Worm (Caenorhabditis elegans): ENCODE measurements around the gene eif-3.B.

The eif-3.B gene

DNA sequence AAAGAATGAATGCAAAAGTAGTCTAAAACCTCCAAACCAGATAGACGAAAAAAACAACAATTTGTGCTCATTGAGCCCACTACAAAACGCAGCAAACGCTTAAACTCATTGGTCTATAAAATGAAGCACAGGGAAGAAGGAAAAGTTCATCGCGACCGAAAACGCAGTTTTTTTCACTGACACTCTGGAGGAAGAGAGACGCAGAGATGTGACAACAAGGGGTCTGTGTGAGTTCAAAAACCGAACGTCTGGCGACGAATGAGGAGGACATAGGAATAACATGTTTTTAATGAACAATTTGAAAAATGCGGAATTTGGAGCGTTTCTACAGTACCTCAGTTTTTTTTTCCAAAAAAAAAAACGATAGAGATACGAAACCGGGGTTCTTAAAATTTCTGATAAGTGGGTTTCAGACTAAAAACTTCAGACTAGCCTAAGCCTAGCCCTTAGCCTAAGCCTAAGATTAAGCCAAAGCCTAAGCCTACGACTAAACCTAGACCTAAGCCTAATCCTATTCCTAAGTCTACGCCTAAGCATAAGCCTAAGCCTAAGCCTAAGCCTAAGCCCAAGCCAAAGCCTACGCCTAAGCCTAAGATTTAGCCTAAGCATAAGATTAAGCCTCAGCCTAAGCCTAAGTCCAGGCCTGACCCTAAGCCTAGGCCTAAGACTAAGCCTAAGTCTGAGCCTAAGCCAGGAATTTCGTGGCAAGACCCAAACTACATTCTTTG lies 24.2 kb downstream of the eif-3.B start:
- TF ChIP-seq snpc-4 (GFP tag; optimal IDR thresholded peaks at IDR 0.05), result no peak
- TF ChIP-seq snpc-4 (tag; optimal IDR thresholded peaks at IDR 0.05), result no peak
- TF ChIP-seq Y95B8A.8 (GFP tag; IDR thresholded peaks at IDR 0.05), result no peak
- no peak for TF ChIP-seq chd-7 (tag; optimal IDR thresholded peaks at IDR 0.05)
- TF ChIP-seq nhr-80 (tag; optimal IDR thresholded peaks at IDR 0.05), result peak; percentile 32
- peak; percentile 25; the same call in 1 of the 2 replicates for TF ChIP-seq hmg-1.2 (GFP tag; IDR thresholded peaks at IDR 0.05)
- no peak for TF ChIP-seq F39B2.1 (GFP tag; IDR thresholded peaks at IDR 0.05)

DNA sequence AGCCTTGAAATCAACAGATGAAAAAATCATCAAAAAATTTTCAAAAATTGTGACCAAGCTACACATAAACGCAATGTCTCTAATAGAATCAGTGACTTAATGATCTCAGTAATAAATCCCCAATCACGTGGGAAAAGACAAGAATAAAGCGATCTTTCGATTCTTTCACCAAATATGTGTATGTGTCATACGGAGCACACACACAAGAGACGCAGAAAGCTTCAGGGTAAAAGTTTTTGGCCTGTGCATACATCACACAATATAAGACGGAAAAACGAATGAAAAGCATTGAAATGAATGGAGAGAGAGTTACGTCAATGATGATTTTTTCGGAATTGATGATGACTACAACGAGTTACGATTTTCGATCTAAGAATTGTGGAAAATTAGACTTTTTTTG lies 25.3 kb downstream of the eif-3.B start:
- TF ChIP-seq C17E4.6 (GFP tag; IDR thresholded peaks at IDR 0.05) (no peak), ceh-40 (GFP tag; IDR thresholded peaks at IDR 0.05) (no peak), B0336.3 (GFP tag; IDR thresholded peaks at IDR 0.05) (no peak), nhr-80 (tag; optimal IDR thresholded peaks at IDR 0.05) (peak; percentile 16)

DNA sequence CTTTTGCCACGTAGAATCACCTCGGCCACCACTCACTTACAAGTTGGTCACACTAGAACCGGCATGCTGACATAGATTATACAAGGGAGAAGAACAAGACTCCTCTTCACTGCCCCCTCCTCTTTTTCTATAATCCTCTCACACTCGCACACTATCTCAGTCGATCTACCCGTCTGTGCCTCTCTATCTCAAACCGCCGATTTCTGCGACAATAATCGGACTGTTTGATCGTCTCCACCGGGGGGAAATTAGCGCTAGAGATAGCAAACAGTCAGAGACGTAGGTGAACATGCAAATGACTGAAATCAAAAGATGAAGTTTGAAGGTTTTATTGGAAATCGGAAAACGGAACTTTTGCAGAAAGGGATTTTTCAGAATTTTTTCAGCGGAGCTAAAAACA lies 27.2 kb downstream of the eif-3.B start:
- peak; percentile 57 for TF ChIP-seq ceh-27 (GFP tag; optimal IDR thresholded peaks at IDR 0.05)
- TF ChIP-seq rcor-1 (GFP tag; IDR thresholded peaks at IDR 0.05), result peak; percentile 45
- peak; percentile 48 for TF ChIP-seq mcd-1 (GFP tag; IDR thresholded peaks at IDR 0.05)
- TF ChIP-seq ets-4 (GFP tag; optimal IDR thresholded peaks at IDR 0.05), result peak; percentile 4
- 0 out of 2 replicates have a peak, but pooled peaks have one; percentile 39 for TF ChIP-seq pbrm-1 (GFP tag; IDR thresholded peaks at IDR 0.05)
- no peak for TF ChIP-seq snpc-1.3 (tag; optimal IDR thresholded peaks at IDR 0.05; ENCODE audit: insufficient read depth)
- peak; percentile 57 for TF ChIP-seq attf-5 (GFP tag; optimal IDR thresholded peaks at IDR 0.05)
- TF ChIP-seq lin-26 (GFP tag; IDR thresholded peaks at IDR 0.05), result peak; percentile 33; the same call in 1 of the 2 replicates
- peak; percentile 96 for TF ChIP-seq hmg-1.2 (GFP tag; IDR thresholded peaks at IDR 0.05)
- peak; percentile 14 for TF ChIP-seq ztf-22 (GFP tag; optimal IDR thresholded peaks at IDR 0.05)
- TF ChIP-seq snpc-3.4 (tag; optimal IDR thresholded peaks at IDR 0.05), result no peak
- TF ChIP-seq die-1 (tag; optimal IDR thresholded peaks at IDR 0.05), result no peak
- TF ChIP-seq madf-6 (GFP tag; IDR thresholded peaks at IDR 0.05), result no peak
- TF ChIP-seq repo-1 (tag; optimal IDR thresholded peaks at IDR 0.05), result peak; percentile 9
- TF ChIP-seq dox-1 (GFP tag; IDR thresholded peaks at IDR 0.05), result peak; percentile 71
- TF ChIP-seq lin-40 (tag; optimal IDR thresholded peaks at IDR 0.05), result peak; percentile 74
- no peak for TF ChIP-seq let-526 (GFP tag; IDR thresholded peaks at IDR 0.05)
- peak; percentile 92 for TF ChIP-seq nhr-80 (tag; optimal IDR thresholded peaks at IDR 0.05)
- 0 out of 2 replicates have a peak, but pooled peaks have one; percentile 33 for TF ChIP-seq Y56A3A.18 (GFP tag; IDR thresholded peaks at IDR 0.05)
- TF ChIP-seq cebp-1 (GFP tag; IDR thresholded peaks at IDR 0.05), result no peak
- TF ChIP-seq cebp-1 (tag; optimal IDR thresholded peaks at IDR 0.05), result peak; percentile 61
- no peak for TF ChIP-seq snpc-4 (GFP tag; optimal IDR thresholded peaks at IDR 0.05)
- peak in 3 of 4 experiments; percentile 18 to 56 (median 20) for TF ChIP-seq snpc-4 (tag; optimal IDR thresholded peaks at IDR 0.05)
- 0 out of 2 replicates have a peak, but pooled peaks have one; percentile 30 for TF ChIP-seq zfh-2 (GFP tag; conservative IDR thresholded peaks at IDR 0.05)
- peak in 1 of 2 experiments; percentile 1 for TF ChIP-seq let-607 (tag; optimal IDR thresholded peaks at IDR 0.05)
- 0 out of 2 replicates have a peak, but pooled peaks have one; percentile 18 for TF ChIP-seq B0336.3 (GFP tag; IDR thresholded peaks at IDR 0.05)
- no peak for TF ChIP-seq ztf-26 (tag; optimal IDR thresholded peaks at IDR 0.05)

DNA sequence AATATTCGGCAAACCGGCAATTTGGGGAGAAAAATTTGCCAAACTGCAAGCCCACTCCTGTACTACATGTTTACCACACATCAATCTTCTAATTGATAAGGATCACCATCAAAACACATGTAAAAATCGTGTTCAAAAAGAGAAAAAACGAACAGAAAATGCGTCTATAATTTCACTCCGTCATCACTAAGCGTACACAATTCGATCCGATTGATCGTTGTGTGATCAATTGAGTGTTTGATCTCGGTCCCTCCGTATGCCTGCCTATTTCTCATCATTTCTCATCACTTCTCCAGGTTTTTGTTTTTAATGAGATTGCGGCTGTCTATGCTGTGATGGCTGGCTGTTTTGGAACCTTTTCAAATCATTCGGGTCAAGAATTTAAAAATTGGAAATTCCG lies 30.2 kb downstream of the eif-3.B start:
- no peak for TF ChIP-seq F57C9.4 (tag; optimal IDR thresholded peaks at IDR 0.05)
- no peak for TF ChIP-seq fkh-3 (tag; optimal IDR thresholded peaks at IDR 0.05)
- no peak for TF ChIP-seq sea-2 (GFP tag; IDR thresholded peaks at IDR 0.05)
- no peak for TF ChIP-seq zfh-2 (GFP tag; conservative IDR thresholded peaks at IDR 0.05)
- no peak for TF ChIP-seq ZK185.1 (tag; optimal IDR thresholded peaks at IDR 0.05; ENCODE audit: poor library complexity, severe bottlenecking)
- no peak for TF ChIP-seq Y53F4B.3 (GFP tag; IDR thresholded peaks at IDR 0.05)
- no peak for TF ChIP-seq ztf-26 (tag; optimal IDR thresholded peaks at IDR 0.05)
- TF ChIP-seq lin-40 (tag; optimal IDR thresholded peaks at IDR 0.05), result no peak
- no peak for TF ChIP-seq F23B12.7 (tag; optimal IDR thresholded peaks at IDR 0.05; ENCODE audit: insufficient read depth)
- no peak for TF ChIP-seq bed-2 (GFP tag; IDR thresholded peaks at IDR 0.05)
- TF ChIP-seq F52B5.7 (tag; optimal IDR thresholded peaks at IDR 0.05), result no peak
- TF ChIP-seq pbrm-1 (GFP tag; IDR thresholded peaks at IDR 0.05), result no peak
- no peak for TF ChIP-seq ets-4 (GFP tag; optimal IDR thresholded peaks at IDR 0.05)
- TF ChIP-seq unc-130 (GFP tag; optimal IDR thresholded peaks at IDR 0.05), result no peak
- TF ChIP-seq B0336.3 (GFP tag; IDR thresholded peaks at IDR 0.05), result no peak
- TF ChIP-seq him-1 (tag; optimal IDR thresholded peaks at IDR 0.05), result no peak
- no peak for TF ChIP-seq ceh-40 (GFP tag; IDR thresholded peaks at IDR 0.05)

Data from whole organism, young adult.